Worm (Caenorhabditis elegans): Measurements from ENCODE around the gene C05C8.1.

DNA sequence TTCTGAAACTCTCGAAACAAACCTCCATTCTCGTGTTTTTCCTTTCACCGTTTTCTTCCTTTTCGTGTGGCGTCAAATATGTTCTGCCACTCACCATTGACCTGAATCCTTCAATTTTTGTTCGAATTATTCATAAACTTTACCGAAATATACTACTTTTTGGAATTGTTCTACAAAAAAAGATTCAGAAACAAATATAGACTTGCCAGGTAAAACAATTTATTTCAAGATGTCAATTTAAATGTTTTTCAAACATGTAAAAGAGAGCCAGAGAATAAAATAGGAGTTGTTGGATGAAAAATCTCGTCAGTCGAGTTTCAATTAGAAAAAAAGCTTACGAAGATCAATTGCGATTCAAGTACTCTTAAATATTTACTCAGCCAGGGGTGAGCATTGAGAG is 46.0 kb upstream of the C05C8.1 start, which contains the start of gene F09G2.8:
- TF ChIP-seq elt-3 (tag; optimal IDR thresholded peaks at IDR 0.05), result no peak
- no peak for TF ChIP-seq ceh-39 (tag; optimal IDR thresholded peaks at IDR 0.05)
- TF ChIP-seq sptf-1 (tag; optimal IDR thresholded peaks at IDR 0.05), result no peak
- TF ChIP-seq nhr-76 (tag; optimal IDR thresholded peaks at IDR 0.05), result no peak
- TF ChIP-seq nhr-237 (tag; optimal IDR thresholded peaks at IDR 0.05), result no peak
- no peak for TF ChIP-seq unc-62 (GFP tag; optimal IDR thresholded peaks at IDR 0.05)
- TF ChIP-seq ztf-11 (tag; optimal IDR thresholded peaks at IDR 0.05), result no peak

Data from whole organism, mixed stage, embryonic.